Worm (Caenorhabditis elegans) whole organism, mixed stage, embryonic: Measurements from ENCODE around the gene evl-20.
A peak's percentile ranks its signal among the peaks of the same experiment; 100 is the strongest.

ENCODE experiments used
- M03D4.4 ChIP-seq: sonication (generic microtip); optimal IDR thresholded peaks from 2 replicates; lab custom pipeline; 2017; ENCODE audit warnings: mild to moderate bottlenecking, missing genetic modification characterization, missing compliant biosample characterization
- bed-3 ChIP-seq: fragments of 200-800 bp; sonication (Bioruptor generic); optimal IDR thresholded peaks from 3 replicates; lab custom pipeline; 2018; ENCODE audit warnings: mild to moderate bottlenecking, missing genetic modification characterization, moderate library complexity, missing compliant biosample characterization
- blmp-1 ChIP-seq: fragments of 150-350 bp; optimal IDR thresholded peaks from 2 replicates; lab custom pipeline; 2014; ENCODE audit warnings: missing biosample characterization, missing genetic modification characterization
- ceh-39 ChIP-seq: fragments of 150-350 bp; optimal IDR thresholded peaks from 2 replicates; lab custom pipeline; 2014; ENCODE audit warnings: missing biosample characterization, missing genetic modification characterization
- ceh-43 ChIP-seq: fragments of 200-800 bp; sonication (Bioruptor generic); optimal IDR thresholded peaks from 2 replicates; lab custom pipeline; 2018; ENCODE audit warnings: mild to moderate bottlenecking, missing genetic modification characterization, moderate library complexity, missing compliant biosample characterization
- ceh-83 ChIP-seq: fragments of 200-800 bp; sonication (Bioruptor generic); optimal IDR thresholded peaks from 2 replicates; lab custom pipeline; 2018; ENCODE audit warnings: mild to moderate bottlenecking, missing genetic modification characterization, missing compliant biosample characterization
- ces-1 ChIP-seq: fragments of 150-350 bp; optimal IDR thresholded peaks from 2 replicates; lab custom pipeline; 2014; ENCODE audit warnings: missing biosample characterization, missing genetic modification reagents, missing genetic modification characterization
- cnd-1 ChIP-seq: fragments of 200-800 bp; sonication (Bioruptor generic); optimal IDR thresholded peaks from 2 replicates; lab custom pipeline; 2018; ENCODE audit warnings: mild to moderate bottlenecking, missing genetic modification characterization, missing compliant biosample characterization
- elt-1 ChIP-seq: sonication (generic microtip); optimal IDR thresholded peaks from 2 replicates; lab custom pipeline; 2017; ENCODE audit warnings: missing genetic modification characterization, mild to moderate bottlenecking, missing compliant biosample characterization, antibody characterized with exemption, moderate library complexity, borderline replicate concordance; ENCODE audit not compliant: insufficient read depth
- elt-3 ChIP-seq: fragments of 150-350 bp; optimal IDR thresholded peaks from 2 replicates; lab custom pipeline; 2014; ENCODE audit warnings: missing biosample characterization, missing genetic modification characterization
- flh-1 ChIP-seq: fragments of 200-800 bp; sonication (Bioruptor generic); optimal IDR thresholded peaks from 2 replicates; lab custom pipeline; 2018; ENCODE audit warnings: mild to moderate bottlenecking, missing genetic modification characterization, moderate library complexity, missing compliant biosample characterization
- ham-2 ChIP-seq: fragments of 200-800 bp; sonication (Bioruptor generic); optimal IDR thresholded peaks from 2 replicates; lab custom pipeline; 2018; ENCODE audit warnings: mild to moderate bottlenecking, missing genetic modification characterization, missing compliant biosample characterization
- hlh-1 ChIP-seq: fragments of 150-350 bp; optimal IDR thresholded peaks from 2 replicates; lab custom pipeline; 2014; ENCODE audit warnings: missing biosample characterization, missing genetic modification reagents, missing genetic modification characterization
- lin-13 ChIP-seq: fragments of 150-350 bp; optimal IDR thresholded peaks from 2 replicates; lab custom pipeline; 2014; ENCODE audit warnings: missing biosample characterization, missing genetic modification characterization
- lin-32 ChIP-seq: fragments of 200-800 bp; sonication (Bioruptor generic); optimal IDR thresholded peaks from 2 replicates; lab custom pipeline; 2018; ENCODE audit warnings: mild to moderate bottlenecking, missing genetic modification characterization, missing compliant biosample characterization
- lsy-2 ChIP-seq: fragments of 150-350 bp; optimal IDR thresholded peaks from 2 replicates; lab custom pipeline; 2014; ENCODE audit warnings: missing biosample characterization, missing genetic modification characterization
- mls-2 ChIP-seq: sonication (generic microtip); optimal IDR thresholded peaks from 2 replicates; lab custom pipeline; 2016; ENCODE audit warnings: mild to moderate bottlenecking, missing genetic modification characterization, moderate library complexity, missing compliant biosample characterization
- nhr-12 ChIP-seq: fragments of 150-350 bp; optimal IDR thresholded peaks from 2 replicates; lab custom pipeline; 2014; ENCODE audit warnings: missing biosample characterization, missing genetic modification characterization
- nhr-2 ChIP-seq: fragments of 150-350 bp; optimal IDR thresholded peaks from 2 replicates; lab custom pipeline; 2014; ENCODE audit warnings: missing biosample characterization, missing genetic modification characterization
- nhr-237 ChIP-seq: fragments of 150-350 bp; optimal IDR thresholded peaks from 2 replicates; lab custom pipeline; 2014; ENCODE audit warnings: missing biosample characterization, missing genetic modification characterization
- nhr-28 ChIP-seq: fragments of 150-350 bp; optimal IDR thresholded peaks from 2 replicates; lab custom pipeline; 2014; ENCODE audit warnings: missing biosample characterization, missing genetic modification characterization
- nhr-76 ChIP-seq: sonication (generic microtip); optimal IDR thresholded peaks from 2 replicates; lab custom pipeline; 2017; ENCODE audit warnings: missing biosample characterization, missing genetic modification characterization
- sem-2 ChIP-seq: fragments of 200-800 bp; sonication (Bioruptor generic); optimal IDR thresholded peaks from 2 replicates; lab custom pipeline; 2018; ENCODE audit warnings: mild to moderate bottlenecking, missing genetic modification characterization, missing compliant biosample characterization
- snpc-4 ChIP-seq: fragments of 150-350 bp; optimal IDR thresholded peaks from 2 replicates; lab custom pipeline; 2014; ENCODE audit warnings: missing biosample characterization, missing genetic modification characterization
- sptf-1 ChIP-seq: sonication (generic microtip); optimal IDR thresholded peaks from 2 replicates; lab custom pipeline; 2017; ENCODE audit warnings: mild to moderate bottlenecking, missing genetic modification characterization, moderate library complexity, missing compliant biosample characterization
- tbx-8 ChIP-seq: fragments of 200-800 bp; sonication (Bioruptor generic); optimal IDR thresholded peaks from 2 replicates; lab custom pipeline; 2018; ENCODE audit warnings: mild to moderate bottlenecking, missing genetic modification characterization, moderate library complexity, missing compliant biosample characterization
- unc-120 ChIP-seq: sonication (generic microtip); optimal IDR thresholded peaks from 2 replicates; lab custom pipeline; 2017; ENCODE audit warnings: missing genetic modification characterization, missing compliant biosample characterization; ENCODE audit not compliant: poor library complexity, severe bottlenecking
- unc-39 ChIP-seq: fragments of 150-350 bp; optimal IDR thresholded peaks from 2 replicates; lab custom pipeline; 2014; ENCODE audit warnings: missing biosample characterization, missing genetic modification characterization
- unc-62 ChIP-seq: fragments of 150-350 bp; optimal IDR thresholded peaks from 2 replicates; lab custom pipeline; 2014; ENCODE audit warnings: missing biosample characterization, missing genetic modification reagents, missing genetic modification characterization
- zip-8 ChIP-seq: fragments of 150-350 bp; optimal IDR thresholded peaks from 2 replicates; lab custom pipeline; 2014; ENCODE audit warnings: missing biosample characterization, missing genetic modification characterization
- ztf-11 ChIP-seq: fragments of 150-350 bp; optimal IDR thresholded peaks from 2 replicates; lab custom pipeline; 2014; ENCODE audit warnings: missing biosample characterization, missing genetic modification characterization

Gene evl-20

DNA sequence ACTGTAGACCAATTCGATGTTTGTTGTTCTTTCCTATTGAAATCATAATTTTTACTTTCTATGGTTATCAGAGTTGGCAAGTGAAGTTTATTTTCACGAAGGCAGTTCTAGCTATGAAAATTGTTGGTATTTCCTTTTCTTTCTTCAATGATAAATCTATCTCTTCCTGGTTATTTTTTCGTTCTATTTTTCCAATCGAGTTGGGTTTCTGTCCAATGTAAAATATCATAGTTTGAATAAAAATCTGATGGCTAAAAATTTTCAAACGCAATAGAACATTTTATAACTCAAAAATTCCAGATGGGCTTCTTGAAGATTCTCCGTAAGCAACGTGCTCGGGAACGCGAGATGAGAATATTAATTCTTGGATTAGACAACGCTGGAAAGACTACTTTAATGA is at the start of gene evl-20:
evl-20 (plus strand) TSS at position 301 of the 400 bp plus-strand sequence.
- TF ChIP-seq elt-1 (tag; lab: Kevin White, UChicago) = no peak
- no peak for TF ChIP-seq snpc-4 (tag; lab: Kevin White, UChicago)
- no peak for TF ChIP-seq elt-3
- no peak for TF ChIP-seq sptf-1 (tag; lab: Kevin White, UChicago)
- TF ChIP-seq, all 35 proteins: peak for 0

DNA sequence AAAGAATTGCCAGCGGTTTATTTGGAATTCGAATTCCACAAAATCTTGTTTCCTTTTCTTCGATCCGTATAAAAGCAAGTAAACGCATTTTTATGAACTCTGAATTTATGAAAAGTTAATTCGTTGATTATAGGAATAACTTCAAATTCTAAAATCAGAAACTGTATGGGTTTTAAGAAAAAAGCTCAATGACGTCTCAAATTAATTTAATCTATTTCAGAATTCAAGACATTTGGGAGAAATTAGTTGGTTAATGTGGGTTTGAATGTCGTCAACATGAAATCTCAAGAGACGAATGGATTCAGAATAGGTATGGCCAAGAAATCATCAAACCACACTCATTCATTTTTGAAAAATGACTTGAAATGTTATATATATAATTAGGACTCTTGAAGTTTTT is 48.1 kb upstream of the evl-20 start, which contains the start of gene F49E12.7:
F49E12.7 (minus strand) TSS at position 101 of the 400 bp plus-strand sequence.
- TF ChIP-seq nhr-76 (no peak), ztf-11 (tag; lab: Kevin White, UChicago) (no peak), hlh-1 (tag; lab: Kevin White, UChicago) (no peak), ceh-43 (no peak), sem-2 (GFP tag; lab: Kevin White, UChicago) (no peak), ceh-83 (no peak), tbx-8 (no peak), blmp-1 (tag; lab: Kevin White, UChicago) (no peak), ces-1 (GFP tag; lab: Kevin White, UChicago) (no peak), sptf-1 (tag; lab: Kevin White, UChicago) (no peak), ceh-39 (tag; lab: Kevin White, UChicago) (no peak)

DNA sequence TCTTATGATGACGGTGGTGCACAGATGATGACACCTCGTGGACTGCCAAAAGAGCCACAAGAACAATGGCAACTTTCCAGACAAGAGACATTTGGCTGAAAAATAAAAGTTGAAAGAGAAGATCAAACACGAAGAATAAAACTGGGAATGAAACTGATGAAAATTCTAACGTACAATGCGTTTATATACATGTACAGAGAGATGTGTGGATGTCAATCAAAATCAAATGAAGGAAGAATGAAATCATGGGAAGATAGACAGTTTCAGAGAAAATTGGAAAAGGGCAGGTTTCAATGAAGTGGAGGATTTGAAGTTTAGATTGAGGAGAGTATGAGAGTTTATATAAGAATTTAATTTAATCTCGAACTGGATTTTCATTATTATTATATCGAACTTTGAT is 45.0 kb upstream of the evl-20 start, which contains the start of gene dod-23:
dod-23 (minus strand) TSS at position 101 of the 400 bp plus-strand sequence.
- no peak for TF ChIP-seq lsy-2 (tag; lab: Kevin White, UChicago)
- TF ChIP-seq nhr-76 = no peak
- TF ChIP-seq unc-120 (tag; lab: Kevin White, UChicago) = no peak
- no peak for TF ChIP-seq tbx-8
- TF ChIP-seq bed-3 (GFP tag; lab: Kevin White, UChicago) = no peak
- TF ChIP-seq nhr-237 = no peak
- no peak for TF ChIP-seq elt-1 (tag; lab: Kevin White, UChicago)
- TF ChIP-seq flh-1 (GFP tag; lab: Kevin White, UChicago) = no peak
- no peak for TF ChIP-seq unc-39 (tag; lab: Kevin White, UChicago)

DNA sequence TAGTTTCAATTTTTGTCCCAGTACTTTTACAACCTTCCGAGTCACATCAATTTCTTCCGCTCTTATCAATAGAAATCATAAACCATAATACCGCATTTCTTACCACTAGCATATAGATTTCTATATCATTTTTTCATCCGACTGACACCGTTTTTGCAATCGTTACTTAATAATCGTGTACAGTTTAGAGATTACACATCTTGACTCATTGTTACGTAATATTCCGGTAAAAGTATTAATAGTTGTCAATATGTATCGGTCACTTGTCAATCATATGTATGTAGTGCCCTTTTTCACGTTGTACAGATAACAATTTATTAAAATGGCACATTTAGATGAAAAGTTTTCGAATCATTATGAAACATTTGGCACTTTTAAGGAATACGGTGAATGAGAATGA is 44.1 kb upstream of the evl-20 start:
- TF ChIP-seq zip-8 (peak; percentile 70), unc-120 (tag; lab: Kevin White, UChicago) (no peak), unc-62 (peak; percentile 40), ham-2 (GFP tag; lab: Kevin White, UChicago) (no peak), ztf-11 (tag; lab: Kevin White, UChicago) (no peak), lin-13 (tag; lab: Kevin White, UChicago) (no peak), nhr-2 (tag; lab: Kevin White, UChicago) (no peak), hlh-1 (tag; lab: Kevin White, UChicago) (no peak), ces-1 (GFP tag; lab: Kevin White, UChicago) (no peak)

DNA sequence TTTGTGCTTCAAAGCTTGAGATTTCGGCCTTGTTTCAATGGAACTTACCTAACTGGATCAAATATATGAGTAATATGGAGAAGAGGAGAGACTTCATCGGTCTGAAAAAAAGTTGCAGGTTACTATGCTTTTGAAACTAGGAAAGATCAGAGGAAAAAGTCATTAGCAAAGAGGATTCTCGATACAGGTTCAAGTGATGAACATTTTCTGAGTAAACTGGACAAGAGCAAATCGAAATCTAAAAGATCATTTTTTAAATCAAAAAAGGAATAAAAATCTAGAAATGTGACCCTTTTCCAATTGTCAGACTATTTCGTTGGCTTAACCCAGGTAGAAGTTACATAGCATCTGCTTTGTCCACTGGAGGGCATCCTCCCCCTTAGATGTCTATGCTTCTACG is 39.4 kb upstream of the evl-20 start, which contains the start of gene skpo-1:
skpo-1 (minus strand) TSS at position 101 of the 400 bp plus-strand sequence.
- TF ChIP-seq ceh-43 (no peak), cnd-1 (tag; lab: Kevin White, UChicago) (no peak), flh-1 (GFP tag; lab: Kevin White, UChicago) (no peak), ceh-83 (no peak), lin-32 (GFP tag; lab: Kevin White, UChicago) (no peak), sptf-1 (tag; lab: Kevin White, UChicago) (no peak), snpc-4 (tag; lab: Kevin White, UChicago) (no peak), unc-62 (no peak), blmp-1 (tag; lab: Kevin White, UChicago) (no peak), unc-39 (tag; lab: Kevin White, UChicago) (no peak), ham-2 (GFP tag; lab: Kevin White, UChicago) (no peak), elt-3 (no peak), nhr-28 (tag; lab: Kevin White, UChicago) (no peak), M03D4.4 (no peak), sem-2 (GFP tag; lab: Kevin White, UChicago) (no peak), ces-1 (GFP tag; lab: Kevin White, UChicago) (no peak), mls-2 (tag; lab: Kevin White, UChicago) (no peak), nhr-2 (tag; lab: Kevin White, UChicago) (no peak), nhr-12 (tag; lab: Kevin White, UChicago) (no peak), bed-3 (GFP tag; lab: Kevin White, UChicago) (no peak)
- TF ChIP-seq, all 35 proteins: peak for 0
